Worm (Caenorhabditis elegans) whole organism, midembryonic: Measurements from ENCODE around the gene aldo-1.

Source experiments
- T22C8.4 ChIP-seq: fragments of 200-800 bp; sonication (Bioruptor generic); IDR thresholded peaks from 2 replicates; pipeline ENCODE4 v1.3.6; 2022; ENCODE audit warnings: missing genetic modification characterization, missing compliant biosample characterization
- flt-1 ChIP-seq: fragments of 200-800 bp; sonication (Bioruptor generic); IDR thresholded peaks from 2 replicates; pipeline ENCODE4 v1.3.6; 2022; ENCODE audit warnings: missing genetic modification characterization, missing compliant biosample characterization
- tab-1 ChIP-seq: fragments of 200-800 bp; sonication (Bioruptor generic); IDR thresholded peaks from 2 replicates; pipeline ENCODE4 v1.3.6; 2022; ENCODE audit warnings: missing genetic modification characterization, missing compliant biosample characterization

DNA sequence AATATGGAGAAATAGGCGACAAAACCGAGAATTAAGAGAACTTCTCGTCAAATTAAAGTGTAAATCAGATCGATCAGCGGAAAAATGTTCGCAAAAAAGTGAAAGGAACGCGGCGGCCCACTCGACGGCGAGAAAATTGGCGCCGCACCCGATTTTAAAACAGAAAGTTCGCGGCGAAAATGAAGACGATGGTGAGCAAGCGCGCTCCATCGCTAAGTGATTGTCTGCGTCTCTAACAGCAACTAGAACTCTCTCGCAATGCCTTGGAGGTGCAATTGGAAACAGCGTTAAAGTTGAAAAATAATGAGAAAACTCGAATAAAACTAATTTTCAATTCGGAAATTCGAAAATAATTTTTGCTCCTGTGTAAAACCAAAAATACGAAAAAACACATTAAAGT is 34.7 kb downstream of the aldo-1 start:
- TF ChIP-seq tab-1 (GFP tag; lab: Robert Waterston, UW) = no peak
- TF ChIP-seq T22C8.4 (GFP tag; lab: Robert Waterston, UW) = no peak
- TF ChIP-seq flt-1 = 0 out of 2 replicates have a peak, but pooled peaks have one; percentile 30
